Fruit fly (Drosophila melanogaster) whole organism, prepupa: ENCODE measurements around the gene Acp24A4.
A peak's percentile ranks its signal among the peaks of the same experiment; 100 is the strongest.

ENCODE experiments used
- CG11294 ChIP-seq: fragments of 200-800 bp; sonication (Bioruptor generic); IDR thresholded peaks from 2 replicates; pipeline ENCODE4 v1.3.6; 2022; ENCODE audit warnings: missing biosample characterization, missing genetic modification characterization
- CG11762 ChIP-seq: fragments of 200-800 bp; sonication (Bioruptor generic); optimal IDR thresholded peaks from 3 replicates; lab custom pipeline; 2016; ENCODE audit warnings: missing biosample characterization, missing genetic modification characterization; ENCODE audit not compliant: insufficient read depth
- CG32006 ChIP-seq: fragments of 200-800 bp; sonication (Bioruptor generic); optimal IDR thresholded peaks from 3 replicates; lab custom pipeline; 2017; ENCODE audit warnings: missing biosample characterization, mild to moderate bottlenecking, missing genetic modification characterization
- CG6163 ChIP-seq: fragments of 200-800 bp; sonication (Bioruptor generic); IDR thresholded peaks from 3 replicates; pipeline ENCODE4 v1.3.6; 2022; ENCODE audit warnings: missing biosample characterization, missing genetic modification characterization
- Sox102F ChIP-seq: fragments of 200-800 bp; sonication (Bioruptor generic); optimal IDR thresholded peaks from 2 replicates; lab custom pipeline; 2016; ENCODE audit warnings: missing biosample characterization, mild to moderate bottlenecking, missing genetic modification characterization
- achi ChIP-seq: fragments of 200-800 bp; sonication (Bioruptor generic); optimal IDR thresholded peaks from 3 replicates; lab custom pipeline; 2016; ENCODE audit warnings: missing biosample characterization, missing genetic modification characterization
- vri ChIP-seq: fragments of 200-800 bp; sonication (Bioruptor generic); optimal IDR thresholded peaks from 3 replicates; lab custom pipeline; 2016; ENCODE audit warnings: missing biosample characterization, mild to moderate bottlenecking, missing genetic modification characterization

- TF ChIP-seq achi (GFP tag; lab: Kevin White, UChicago) (peak; percentile 98), CG11762 (GFP tag; lab: Kevin White, UChicago) (peak; percentile 99), Sox102F (GFP tag; lab: Kevin White, UChicago) (peak; percentile 99), CG32006 (peak; percentile 99), CG11294 (GFP tag; lab: Robert Waterston, UW) (peak; percentile 97), CG6163 (peak; percentile 99), vri (GFP tag; lab: Kevin White, UChicago) (peak; percentile 99)
Observed at dm6 chr2L:3655698-3656105, 38.0 kb downstream of the Acp24A4 start.
